Worm (Caenorhabditis elegans): Measurements from ENCODE around the gene ctsa-1.1.

Gene ctsa-1.1

DNA sequence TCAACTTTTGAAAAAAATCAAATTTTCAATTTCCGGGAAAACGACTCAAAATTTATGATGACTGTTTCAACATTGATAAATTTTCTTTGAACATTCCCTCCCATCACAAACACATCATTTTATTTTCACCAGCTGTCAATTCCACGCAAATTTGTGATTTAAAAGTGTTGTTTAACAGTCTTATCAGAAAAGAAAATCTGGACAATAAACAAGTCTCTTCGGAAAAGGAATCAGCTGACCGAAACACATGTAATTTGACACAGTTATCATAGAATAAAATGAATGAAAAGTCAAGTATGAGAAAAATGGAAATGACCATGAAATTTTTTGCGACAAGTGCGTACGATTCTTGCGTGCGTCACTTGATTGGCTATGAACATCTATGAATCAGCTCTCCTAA is 31.6 kb downstream of the ctsa-1.1 start:
- peak in 1 of 2 experiments; percentile 53 for TF ChIP-seq daf-16 (GFP tag; optimal IDR thresholded peaks at IDR 0.05)
- TF ChIP-seq daf-16 (tag; optimal IDR thresholded peaks at IDR 0.05), result peak; percentile 96
- peak; percentile 73 for TF ChIP-seq hlh-11 (tag; optimal IDR thresholded peaks at IDR 0.05)
- TF ChIP-seq zag-1 (tag; optimal IDR thresholded peaks at IDR 0.05), result no peak
- TF ChIP-seq ceh-82 (tag; optimal IDR thresholded peaks at IDR 0.05), result no peak
- TF ChIP-seq nhr-48 (tag; optimal IDR thresholded peaks at IDR 0.05), result peak; percentile 25
- TF ChIP-seq T20F7.1 (GFP tag; optimal IDR thresholded peaks at IDR 0.05), result peak; percentile 42
- TF ChIP-seq nhr-111 (GFP tag; optimal IDR thresholded peaks at IDR 0.05), result no peak
- TF ChIP-seq nhr-77 (tag; optimal IDR thresholded peaks at IDR 0.05), result peak; percentile 44
- TF ChIP-seq nhr-102 (tag; optimal IDR thresholded peaks at IDR 0.05), result peak; percentile 61
- peak; percentile 84 for TF ChIP-seq dve-1 (tag; optimal IDR thresholded peaks at IDR 0.05; ENCODE audit: insufficient read depth)
- TF ChIP-seq lin-1 (GFP tag; IDR thresholded peaks at IDR 0.05), result peak; percentile 87
- TF ChIP-seq lsy-2 (tag; optimal IDR thresholded peaks at IDR 0.05), result peak in 1 of 2 experiments; percentile 5
- no peak for TF ChIP-seq dmd-8 (GFP tag; IDR thresholded peaks at IDR 0.05)
- TF ChIP-seq jun-1 (tag; optimal IDR thresholded peaks at IDR 0.05), result no peak
- TF ChIP-seq fkh-10 (GFP tag; optimal IDR thresholded peaks at IDR 0.05), result no peak
- peak; percentile 97 for TF ChIP-seq dmd-6 (GFP tag; IDR thresholded peaks at IDR 0.05)
- peak in 1 of 2 experiments; percentile 62 for TF ChIP-seq mdl-1 (tag; optimal IDR thresholded peaks at IDR 0.05)
- peak; percentile 79 for TF ChIP-seq nhr-28 (tag; optimal IDR thresholded peaks at IDR 0.05)
- no peak for TF ChIP-seq Y5F2A.4 (GFP tag; optimal IDR thresholded peaks at IDR 0.05)
- TF ChIP-seq php-3 (GFP tag; IDR thresholded peaks at IDR 0.05), result peak; percentile 91
- TF ChIP-seq hlh-30 (tag; optimal IDR thresholded peaks at IDR 0.05; ENCODE audit: insufficient read depth), result peak; percentile 59
- TF ChIP-seq mep-1 (tag; optimal IDR thresholded peaks at IDR 0.05), result no peak
- TF ChIP-seq tra-1 (GFP tag; IDR thresholded peaks at IDR 0.05), result peak; percentile 80; the same call in 1 of the 2 replicates

DNA sequence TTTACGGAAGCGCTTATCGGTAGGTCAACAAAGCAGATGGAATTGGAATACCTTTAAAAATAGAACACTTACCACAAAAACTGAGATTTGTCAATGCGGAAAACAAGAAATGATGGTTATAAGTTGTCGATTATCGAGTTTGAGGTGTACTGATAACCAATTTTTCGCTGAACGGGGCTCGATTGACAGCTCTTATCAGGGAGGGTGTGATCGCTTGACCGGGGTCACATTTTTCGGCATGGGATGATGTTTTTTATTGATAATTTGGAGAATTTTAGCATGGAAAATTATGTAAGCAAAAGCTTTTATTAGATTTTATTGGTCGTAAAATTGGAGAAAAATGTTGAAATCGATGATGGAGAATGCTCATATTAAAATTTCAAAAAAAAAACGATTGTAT is 32.4 kb downstream of the ctsa-1.1 start:
- TF ChIP-seq dmd-6 (GFP tag; IDR thresholded peaks at IDR 0.05) (peak; percentile 92), nhr-77 (tag; optimal IDR thresholded peaks at IDR 0.05) (peak; percentile 29), lin-29 (GFP tag; IDR thresholded peaks at IDR 0.05) (no peak), mdt-29 (GFP tag; IDR thresholded peaks at IDR 0.05) (0 out of 2 replicates have a peak, but pooled peaks have one; percentile 33), php-3 (GFP tag; IDR thresholded peaks at IDR 0.05) (peak; percentile 98), hlh-30 (tag; optimal IDR thresholded peaks at IDR 0.05; ENCODE audit: insufficient read depth) (peak; percentile 62), zag-1 (tag; optimal IDR thresholded peaks at IDR 0.05) (no peak), nhr-48 (tag; optimal IDR thresholded peaks at IDR 0.05) (peak; percentile 34), nhr-41 (GFP tag; IDR thresholded peaks at IDR 0.05) (peak; percentile 78; the same call in 1 of the 2 replicates), mdl-1 (tag; optimal IDR thresholded peaks at IDR 0.05) (peak in 1 of 2 experiments; percentile 13), tra-1 (GFP tag; IDR thresholded peaks at IDR 0.05) (0 out of 2 replicates have a peak, but pooled peaks have one; percentile 42), nhr-102 (tag; optimal IDR thresholded peaks at IDR 0.05) (peak; percentile 63), dve-1 (tag; optimal IDR thresholded peaks at IDR 0.05; ENCODE audit: insufficient read depth) (peak; percentile 91), gei-8 (GFP tag; optimal IDR thresholded peaks at IDR 0.05) (no peak), nhr-28 (tag; optimal IDR thresholded peaks at IDR 0.05) (peak; percentile 84), ces-1 (GFP tag; optimal IDR thresholded peaks at IDR 0.05) (no peak), pqm-1 (tag; optimal IDR thresholded peaks at IDR 0.05) (peak; percentile 98), hlh-11 (tag; optimal IDR thresholded peaks at IDR 0.05) (peak; percentile 90), duxl-1 (tag; optimal IDR thresholded peaks at IDR 0.05; ENCODE audit: poor library complexity) (no peak), nhr-10 (tag; optimal IDR thresholded peaks at IDR 0.05) (no peak), lin-1 (GFP tag; IDR thresholded peaks at IDR 0.05) (peak; percentile 61), daf-16 (GFP tag; optimal IDR thresholded peaks at IDR 0.05) (no peak), daf-16 (tag; optimal IDR thresholded peaks at IDR 0.05) (peak; percentile 97), egl-27 (tag; optimal IDR thresholded peaks at IDR 0.05) (no peak)

DNA sequence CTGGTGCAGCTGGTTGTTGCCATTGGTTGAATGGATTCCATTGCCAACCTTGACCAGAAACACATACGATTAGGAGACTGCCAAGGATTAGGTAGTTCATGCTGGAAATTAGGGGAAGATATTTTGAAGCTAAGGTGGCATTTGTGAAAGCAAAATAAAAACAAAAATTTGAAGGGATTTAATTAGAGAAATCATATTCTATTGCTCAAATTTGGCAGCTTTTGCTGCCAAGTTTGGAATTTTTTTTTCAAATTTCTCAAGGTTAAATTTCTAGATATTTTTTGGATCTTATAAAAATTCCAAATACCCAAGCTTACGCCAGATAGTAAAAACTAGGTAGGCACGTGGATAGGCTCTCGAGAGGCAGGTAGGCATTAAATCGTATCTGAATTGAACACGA is 33.8 kb downstream of the ctsa-1.1 start, which contains the start of gene F26G1.5:
TSS of gene F26G1.5 (minus strand) at position 101 of the 400 bp plus-strand sequence.
- TF ChIP-seq hlh-30 (tag; optimal IDR thresholded peaks at IDR 0.05; ENCODE audit: insufficient read depth) (no peak), F37D6.2 (tag; optimal IDR thresholded peaks at IDR 0.05) (no peak), mes-2 (tag; optimal IDR thresholded peaks at IDR 0.05; ENCODE audit: poor library complexity, severe bottlenecking) (no peak), saeg-2 (GFP tag; IDR thresholded peaks at IDR 0.05) (no peak), nhr-10 (tag; optimal IDR thresholded peaks at IDR 0.05) (no peak), hmg-1.1 (GFP tag; IDR thresholded peaks at IDR 0.05) (no peak), T26A8.4 (GFP tag; IDR thresholded peaks at IDR 0.05) (no peak)
